Worm (Caenorhabditis elegans): Measurements from ENCODE around the gene srv-25.

DNA sequence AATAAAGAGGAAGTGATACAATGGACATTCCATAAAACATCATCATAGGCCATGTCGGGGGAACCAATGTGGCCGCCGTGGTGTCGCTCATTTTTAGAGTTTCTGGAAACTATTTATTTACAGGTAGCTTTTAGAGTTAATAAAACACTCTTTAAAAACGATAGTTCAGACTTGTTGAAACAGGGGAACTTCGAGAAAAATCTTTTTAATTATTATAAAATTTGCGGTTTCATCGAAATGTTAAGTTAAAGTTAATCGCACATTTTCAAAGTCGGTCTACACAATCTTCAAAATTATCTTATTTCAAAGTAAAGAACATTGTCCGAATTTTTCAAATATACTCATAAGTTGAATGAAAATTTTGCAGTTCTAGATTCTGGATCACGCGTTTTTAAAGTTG lies 19.3 kb downstream of the srv-25 start, which contains the start of gene ops-1:
- TF ChIP-seq lsy-2 (tag; optimal IDR thresholded peaks at IDR 0.05) (no peak), nhr-77 (tag; optimal IDR thresholded peaks at IDR 0.05) (no peak), unc-39 (tag; optimal IDR thresholded peaks at IDR 0.05) (no peak), ama-1 (optimal IDR thresholded peaks at IDR 0.05) (no peak), daf-16 (GFP tag; optimal IDR thresholded peaks at IDR 0.05) (no peak), daf-16 (tag; optimal IDR thresholded peaks at IDR 0.05) (no peak), F44E2.7 (GFP tag; IDR thresholded peaks at IDR 0.05) (no peak), unc-62 (GFP tag; optimal IDR thresholded peaks at IDR 0.05 in 1 of 2) (no peak), unc-62 (tag; optimal IDR thresholded peaks at IDR 0.05) (no peak), nhr-237 (tag; optimal IDR thresholded peaks at IDR 0.05) (no peak), nhr-11 (tag; optimal IDR thresholded peaks at IDR 0.05) (no peak), Y75B8A.6 (GFP tag; IDR thresholded peaks at IDR 0.05) (no peak), F37D6.2 (tag; optimal IDR thresholded peaks at IDR 0.05) (no peak), nhr-76 (tag; optimal IDR thresholded peaks at IDR 0.05) (no peak), dmd-9 (GFP tag; IDR thresholded peaks at IDR 0.05) (no peak), skn-1 (tag; optimal IDR thresholded peaks at IDR 0.05) (no peak)

Measured in whole organism, L4 larva.